Fruit fly (Drosophila melanogaster): ENCODE results near the gene CG15803.

Gene CG15803

DNA sequence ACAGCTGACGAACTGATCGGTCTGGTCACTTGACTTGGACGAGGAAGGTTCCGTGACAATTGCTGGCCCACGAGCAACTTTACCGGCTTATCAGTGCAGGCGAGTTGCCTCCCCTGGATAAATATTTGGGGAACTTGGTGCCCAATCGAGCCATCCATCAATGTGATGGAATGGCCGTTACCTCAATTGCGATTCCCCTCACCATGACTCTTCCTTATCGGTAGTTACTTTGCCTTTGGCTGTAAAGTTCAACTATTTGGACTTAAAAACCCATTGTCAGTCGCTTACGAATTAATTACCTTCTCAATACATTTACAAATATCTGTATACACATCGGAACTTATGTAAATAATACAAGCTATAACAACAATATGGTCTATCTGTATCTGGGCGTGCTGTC is 29.3 kb upstream of the CG15803 start, which contains the start of gene Vha100-4:
Gene Vha100-4 (minus strand): TSS at position 16 of the 400 bp plus-strand sequence.
- TF ChIP-seq CG1620 (GFP tag; optimal IDR thresholded peaks at IDR 0.05) (no peak), Mnt (GFP tag; optimal IDR thresholded peaks at IDR 0.05) (peak; percentile 15), CG12768 (GFP tag; optimal IDR thresholded peaks at IDR 0.05) (no peak)

dm6 chr3R:18385593-18385992 is 25.1 kb upstream of the CG15803 start, which contains the start of gene cona:
Gene cona (plus strand): TSS chr3R:18385828.
- TF ChIP-seq CG7045 (GFP tag; optimal IDR thresholded peaks at IDR 0.05): no peak
- TF ChIP-seq CG11617 (GFP tag; optimal IDR thresholded peaks at IDR 0.05): no peak
- TF ChIP-seq bab1 (GFP tag; optimal IDR thresholded peaks at IDR 0.05): peak; percentile 14

DNA sequence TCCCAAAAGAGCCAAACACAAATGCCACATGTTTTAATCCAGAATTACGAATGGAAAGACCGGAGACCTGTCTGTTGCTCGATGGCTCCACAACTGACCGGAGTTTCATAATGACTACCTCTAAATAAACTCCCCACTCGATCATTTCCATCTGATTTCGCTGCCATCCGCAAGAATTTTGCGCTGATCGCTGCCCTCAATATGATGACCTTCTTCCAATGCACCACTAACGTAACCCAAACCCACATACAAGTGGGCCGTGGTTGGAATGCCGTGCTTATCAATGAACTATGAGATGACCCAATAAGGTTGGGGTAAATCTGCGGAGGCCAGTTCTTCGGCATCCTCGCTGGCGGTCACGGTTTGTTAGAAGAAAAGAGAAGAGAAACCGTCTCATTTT is 24.4 kb upstream of the CG15803 start, which contains the start of gene CG14309:
Gene CG14309 (minus strand): TSS at position 101 of the 400 bp plus-strand sequence.
- TF ChIP-seq CG33017 (tag; optimal IDR thresholded peaks at IDR 0.05): no peak
- TF ChIP-seq Hr96 (GFP tag; optimal IDR thresholded peaks at IDR 0.05): no peak
- TF ChIP-seq tj (GFP tag; optimal IDR thresholded peaks at IDR 0.05): peak; percentile 45

dm6 chr3R:18381014-18381512 is 20.5 kb upstream of the CG15803 start, which contains the start of gene CG7675:
Gene CG7675 (minus strand): TSS chr3R:18381178.
- TF ChIP-seq toe (GFP tag; optimal IDR thresholded peaks at IDR 0.05) (no peak), tj (GFP tag; optimal IDR thresholded peaks at IDR 0.05) (peak; percentile 95), bab1 (GFP tag; optimal IDR thresholded peaks at IDR 0.05) (peak; percentile 52)

- no peak for TF ChIP-seq Crg-1 (GFP tag; optimal IDR thresholded peaks at IDR 0.05)
- TF ChIP-seq CG5204 (GFP tag; optimal IDR thresholded peaks at IDR 0.05): no peak
- peak; percentile 71 for TF ChIP-seq kay (GFP tag; ENCODE audit: borderline replicate concordance)
These were observed 19.8 kb upstream of the CG15803 start for dm6 chr3R:18380251-18380812.

DNA sequence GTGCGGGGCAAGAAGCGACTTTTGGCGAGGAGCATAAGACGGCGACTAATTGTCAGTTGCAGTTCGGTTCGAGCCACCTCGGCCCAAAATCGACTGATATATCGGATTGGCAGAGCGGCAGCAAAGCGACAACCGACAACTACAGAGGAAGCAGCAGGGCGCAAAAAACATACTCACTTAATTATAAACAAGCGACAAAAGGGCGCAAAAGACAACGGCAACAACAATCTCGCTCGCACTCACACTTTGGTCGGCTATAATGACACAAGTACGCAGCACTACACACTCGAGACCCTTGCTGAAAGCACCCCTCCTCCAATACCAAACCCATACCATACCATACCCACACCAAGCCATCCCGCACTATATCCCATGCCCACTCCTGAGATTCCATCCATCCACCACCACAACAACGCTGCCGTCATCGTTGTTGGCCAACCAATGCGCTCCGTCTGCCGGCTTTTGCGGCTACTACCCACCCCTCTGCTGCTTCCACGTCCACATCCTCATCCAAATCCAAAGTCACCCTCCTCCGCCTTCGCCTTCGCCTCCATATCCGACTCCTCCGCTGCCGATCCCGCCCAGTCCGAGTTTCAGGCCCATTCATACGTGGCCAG is 12.3 kb upstream of the CG15803 start, which contains the start of gene gl:
Gene gl (minus strand): TSS at position 51 of the 617 bp plus-strand sequence.
- TF ChIP-seq CG7045 (GFP tag; optimal IDR thresholded peaks at IDR 0.05) (no peak), Crg-1 (GFP tag; optimal IDR thresholded peaks at IDR 0.05) (no peak), cnc (optimal IDR thresholded peaks at IDR 0.05) (no peak), Mnt (GFP tag; optimal IDR thresholded peaks at IDR 0.05) (no peak), CG1620 (GFP tag; optimal IDR thresholded peaks at IDR 0.05) (no peak), CG11617 (GFP tag; optimal IDR thresholded peaks at IDR 0.05) (no peak), pad (GFP tag; optimal IDR thresholded peaks at IDR 0.05) (no peak), ovo (GFP tag; optimal IDR thresholded peaks at IDR 0.05) (no peak), cic (GFP tag; optimal IDR thresholded peaks at IDR 0.05) (no peak), bab1 (GFP tag; optimal IDR thresholded peaks at IDR 0.05) (no peak), kay (GFP tag; ENCODE audit: borderline replicate concordance) (no peak), CG14711 (tag; optimal IDR thresholded peaks at IDR 0.05) (no peak)

- TF ChIP-seq tj (GFP tag; optimal IDR thresholded peaks at IDR 0.05): peak; percentile 22
- no peak for TF ChIP-seq kay (GFP tag; ENCODE audit: borderline replicate concordance)
- no peak for TF ChIP-seq Hr96 (GFP tag; optimal IDR thresholded peaks at IDR 0.05)
- TF ChIP-seq Clk (GFP tag; optimal IDR thresholded peaks at IDR 0.05): no peak
- no peak for TF ChIP-seq pad (GFP tag; optimal IDR thresholded peaks at IDR 0.05)
These were observed 10.8 kb upstream of the CG15803 start for dm6 chr3R:18371346-18371745.

DNA sequence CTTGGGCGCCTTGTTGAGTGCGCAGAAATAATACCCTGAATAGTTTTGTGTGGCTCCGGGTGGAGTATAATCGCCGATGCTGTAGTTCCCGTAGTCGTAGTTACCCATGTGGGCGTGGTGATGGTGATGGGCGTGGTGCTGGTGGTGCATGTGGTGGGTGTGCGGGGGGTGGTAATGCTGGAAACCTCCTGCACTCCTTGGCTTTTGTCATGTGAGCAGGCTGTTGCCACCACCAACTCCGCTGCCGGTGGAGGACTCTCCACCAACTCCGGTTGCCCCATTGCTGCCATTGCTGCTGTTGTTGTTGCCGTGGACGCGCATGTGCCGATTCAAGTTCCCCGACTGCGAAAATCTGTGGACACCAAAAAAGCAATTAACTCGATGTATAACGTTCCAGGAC is 8.1 kb upstream of the CG15803 start:
- TF ChIP-seq Clk (GFP tag; optimal IDR thresholded peaks at IDR 0.05) (no peak), CG5204 (GFP tag; optimal IDR thresholded peaks at IDR 0.05) (no peak), ovo (GFP tag; optimal IDR thresholded peaks at IDR 0.05) (no peak), toe (GFP tag; optimal IDR thresholded peaks at IDR 0.05) (no peak), Hr96 (GFP tag; optimal IDR thresholded peaks at IDR 0.05) (no peak), kay (GFP tag; ENCODE audit: borderline replicate concordance) (no peak), Mnt (GFP tag; optimal IDR thresholded peaks at IDR 0.05) (no peak), CG33017 (tag; optimal IDR thresholded peaks at IDR 0.05) (no peak), bab1 (GFP tag; optimal IDR thresholded peaks at IDR 0.05) (no peak)

- TF ChIP-seq Hr96 (GFP tag; optimal IDR thresholded peaks at IDR 0.05): no peak
- TF ChIP-seq Crg-1 (GFP tag; optimal IDR thresholded peaks at IDR 0.05): no peak
- no peak for TF ChIP-seq tj (GFP tag; optimal IDR thresholded peaks at IDR 0.05)
- no peak for TF ChIP-seq cic (GFP tag; optimal IDR thresholded peaks at IDR 0.05)
- no peak for TF ChIP-seq CG1620 (GFP tag; optimal IDR thresholded peaks at IDR 0.05)
- no peak for TF ChIP-seq CG14711 (tag; optimal IDR thresholded peaks at IDR 0.05)
- no peak for TF ChIP-seq cnc (optimal IDR thresholded peaks at IDR 0.05)
- no peak for TF ChIP-seq Mnt (GFP tag; optimal IDR thresholded peaks at IDR 0.05)
- TF ChIP-seq CG7101 (tag; optimal IDR thresholded peaks at IDR 0.05): no peak
- no peak for TF ChIP-seq CG33017 (tag; optimal IDR thresholded peaks at IDR 0.05)
- TF ChIP-seq toe (GFP tag; optimal IDR thresholded peaks at IDR 0.05): no peak
- no peak for TF ChIP-seq kay (GFP tag; ENCODE audit: borderline replicate concordance)
- TF ChIP-seq CG11617 (GFP tag; optimal IDR thresholded peaks at IDR 0.05): no peak
- TF ChIP-seq CG5204 (GFP tag; optimal IDR thresholded peaks at IDR 0.05): no peak
- no peak for TF ChIP-seq ovo (GFP tag; optimal IDR thresholded peaks at IDR 0.05)
- TF ChIP-seq bab1 (GFP tag; optimal IDR thresholded peaks at IDR 0.05): no peak
- no peak for TF ChIP-seq pad (GFP tag; optimal IDR thresholded peaks at IDR 0.05)
- TF ChIP-seq CG7045 (GFP tag; optimal IDR thresholded peaks at IDR 0.05): no peak
- TF ChIP-seq Clk (GFP tag; optimal IDR thresholded peaks at IDR 0.05): no peak
- no peak for TF ChIP-seq CG12768 (GFP tag; optimal IDR thresholded peaks at IDR 0.05)
These were observed 6.1 kb upstream of the CG15803 start for dm6 chr3R:18366644-18366985.

Measured in whole organism, adult.